Worm (Caenorhabditis elegans): ENCODE measurements around the gene nhr-95.

DNA sequence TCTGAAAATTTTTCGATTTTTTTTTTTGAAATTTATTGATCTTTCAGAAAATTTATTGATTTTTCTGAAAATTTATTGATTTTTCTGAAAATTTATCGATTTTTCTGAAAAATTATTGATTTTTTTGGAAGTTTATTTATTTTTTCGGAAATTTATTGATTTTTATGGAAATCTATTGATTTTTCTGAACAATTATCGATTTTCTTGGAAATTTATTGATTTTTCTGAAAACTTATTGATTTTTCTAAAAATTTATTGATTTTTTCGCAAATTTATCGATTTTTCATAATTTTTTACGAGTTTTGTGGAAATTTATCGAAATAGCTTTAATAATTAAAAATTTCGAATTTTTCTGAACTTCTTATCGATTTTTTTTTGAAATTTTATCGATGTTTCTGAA lies 24.6 kb upstream of the nhr-95 start:
- no peak for TF ChIP-seq fkh-10 (GFP tag; optimal IDR thresholded peaks at IDR 0.05)
- no peak for TF ChIP-seq sox-2 (GFP tag; IDR thresholded peaks at IDR 0.05)
- TF ChIP-seq elt-2 (tag; optimal IDR thresholded peaks at IDR 0.05): no peak
- no peak for TF ChIP-seq pax-1 (tag; optimal IDR thresholded peaks at IDR 0.05)
- no peak for TF ChIP-seq pqm-1 (tag; optimal IDR thresholded peaks at IDR 0.05)
- TF ChIP-seq hlh-30 (tag; optimal IDR thresholded peaks at IDR 0.05; ENCODE audit: insufficient read depth): no peak
- TF ChIP-seq ceh-45 (GFP tag; IDR thresholded peaks at IDR 0.05): no peak

All from whole organism, late embryonic.